Fruit fly (Drosophila melanogaster): ENCODE results near the gene Cpr66D.

Cpr66D gene

DNA sequence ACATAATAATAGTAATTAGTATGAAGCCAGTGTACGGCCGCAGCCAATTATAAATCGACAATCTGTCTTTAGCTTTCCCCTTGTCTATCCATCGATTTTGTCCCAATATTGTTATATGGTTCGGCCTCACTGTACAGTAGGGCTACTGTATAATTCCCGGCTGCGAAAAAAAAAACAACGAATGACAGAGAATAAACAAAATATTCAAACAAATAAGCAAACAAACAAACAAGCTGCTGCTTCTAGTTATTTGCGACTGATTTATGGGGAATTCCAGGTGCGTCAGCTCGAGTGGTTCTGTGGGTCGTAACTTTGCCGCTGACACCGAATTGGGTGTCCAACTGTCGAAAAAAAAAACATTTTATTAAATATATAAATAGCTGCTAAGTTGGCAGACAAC, 49.4 kb downstream of the Cpr66D start (continued):
- no peak for TF ChIP-seq br (optimal IDR thresholded peaks at IDR 0.05)
- peak; percentile 40; the same call in 1 of the 2 replicates for TF ChIP-seq rib (GFP tag; IDR thresholded peaks at IDR 0.05)
- no peak for TF ChIP-seq tna (GFP tag; IDR thresholded peaks at IDR 0.05; ENCODE audit: partially characterized antibody)
- TF ChIP-seq Opbp (GFP tag; IDR thresholded peaks at IDR 0.05; ENCODE audit: partially characterized antibody): no peak
- TF ChIP-seq Eip74EF (GFP tag; optimal IDR thresholded peaks at IDR 0.05): no peak
- peak; percentile 50 for TF ChIP-seq unpg (GFP tag; optimal IDR thresholded peaks at IDR 0.05)
- TF ChIP-seq dmrt99B (tag; optimal IDR thresholded peaks at IDR 0.05): peak; percentile 19
- peak; percentile 56 for TF ChIP-seq CG2678 (tag; optimal IDR thresholded peaks at IDR 0.05)
- 0 out of 3 replicates have a peak, but pooled peaks have one; percentile 32 for TF ChIP-seq so (GFP tag; IDR thresholded peaks at IDR 0.05)
- no peak for TF ChIP-seq ttk (GFP tag; IDR thresholded peaks at IDR 0.05)
- no peak for TF ChIP-seq sc (optimal IDR thresholded peaks at IDR 0.05)
- no peak for TF ChIP-seq sc (GFP tag; optimal IDR thresholded peaks at IDR 0.05)
- TF ChIP-seq CG7556 (GFP tag; optimal IDR thresholded peaks at IDR 0.05): peak; percentile 31
- TF ChIP-seq seq (GFP tag; IDR thresholded peaks at IDR 0.05): peak; percentile 52; the same call in 1 of the 2 replicates
- no peak for TF ChIP-seq Mrtf (GFP tag; IDR thresholded peaks at IDR 0.05)
- TF ChIP-seq kay (GFP tag; optimal IDR thresholded peaks at IDR 0.05): no peak
- no peak for TF ChIP-seq hbn (GFP tag; IDR thresholded peaks at IDR 0.05; ENCODE audit: partially characterized antibody)
- TF ChIP-seq CG15514 (GFP tag; optimal IDR thresholded peaks at IDR 0.05): peak; percentile 80
- peak; percentile 47 for TF ChIP-seq CG9932 (GFP tag; IDR thresholded peaks at IDR 0.05)
- no peak for TF ChIP-seq klu (GFP tag; IDR thresholded peaks at IDR 0.05)
- no peak for TF ChIP-seq tx (GFP tag; optimal IDR thresholded peaks at IDR 0.05)
- TF ChIP-seq CG7928 (GFP tag; optimal IDR thresholded peaks at IDR 0.05): peak; percentile 24
- TF ChIP-seq YL-1 (GFP tag; optimal IDR thresholded peaks at IDR 0.05): no peak
- peak; percentile 85 for TF ChIP-seq sd (tag; optimal IDR thresholded peaks at IDR 0.05)
- no peak for TF ChIP-seq CG11247 (GFP tag; IDR thresholded peaks at IDR 0.05)
- 0 out of 3 replicates have a peak, but pooled peaks have one; percentile 25 for TF ChIP-seq CG17361 (GFP tag; IDR thresholded peaks at IDR 0.05)
- no peak for TF ChIP-seq CG2889 (GFP tag; IDR thresholded peaks at IDR 0.05)
- TF ChIP-seq CG4360 (GFP tag; IDR thresholded peaks at IDR 0.05): no peak
- TF ChIP-seq CG8478 (optimal IDR thresholded peaks at IDR 0.05): no peak
- peak; percentile 25; the same call in 1 of the 2 replicates for TF ChIP-seq CG32532 (GFP tag; IDR thresholded peaks at IDR 0.05)
- TF ChIP-seq CG4854 (GFP tag; optimal IDR thresholded peaks at IDR 0.05): no peak
- no peak for TF ChIP-seq nerfin-1 (tag; optimal IDR thresholded peaks at IDR 0.05)
- TF ChIP-seq CG6765 (GFP tag; optimal IDR thresholded peaks at IDR 0.05): peak; percentile 20
- TF ChIP-seq kni (GFP tag; optimal IDR thresholded peaks at IDR 0.05): no peak
- no peak for TF ChIP-seq chn (GFP tag; optimal IDR thresholded peaks at IDR 0.05)
- TF ChIP-seq pum (GFP tag; optimal IDR thresholded peaks at IDR 0.05): no peak
- TF ChIP-seq Dip3 (GFP tag; optimal IDR thresholded peaks at IDR 0.05): no peak
- no peak for TF ChIP-seq NK7.1 (GFP tag; optimal IDR thresholded peaks at IDR 0.05)
- peak; percentile 57 for TF ChIP-seq CrebB (tag; optimal IDR thresholded peaks at IDR 0.05)
- TF ChIP-seq Optix (GFP tag; IDR thresholded peaks at IDR 0.05): no peak
- peak; percentile 9 for TF ChIP-seq CG10147 (GFP tag; optimal IDR thresholded peaks at IDR 0.05)
- no peak for TF ChIP-seq ERR (GFP tag; optimal IDR thresholded peaks at IDR 0.05)
- TF ChIP-seq bcd (GFP tag; optimal IDR thresholded peaks at IDR 0.05): peak; percentile 37
- no peak for TF ChIP-seq al (GFP tag; IDR thresholded peaks at IDR 0.05)
- no peak for TF ChIP-seq CG17328 (GFP tag; IDR thresholded peaks at IDR 0.05)
- peak; percentile 6 for TF ChIP-seq scrt (GFP tag; optimal IDR thresholded peaks at IDR 0.05)
- peak; percentile 71; the same call in 1 of the 2 replicates for TF ChIP-seq sob (GFP tag; IDR thresholded peaks at IDR 0.05)
- TF ChIP-seq Atf-2 (GFP tag; optimal IDR thresholded peaks at IDR 0.05): no peak
- no peak for TF ChIP-seq D (optimal IDR thresholded peaks at IDR 0.05)
- peak; percentile 15 for TF ChIP-seq D (GFP tag; optimal IDR thresholded peaks at IDR 0.05)
- TF ChIP-seq hth (optimal IDR thresholded peaks at IDR 0.05): no peak
- peak; percentile 87 for TF ChIP-seq CG12769 (tag; optimal IDR thresholded peaks at IDR 0.05)
- peak; percentile 51 for TF ChIP-seq CG15696 (tag; optimal IDR thresholded peaks at IDR 0.05)
